Fruit fly (Drosophila melanogaster) whole organism, embryonic: Measurements from ENCODE around the gene CG44303.

Source experiments
- BEAF-32 ChIP-seq: fragments of 200-800 bp; sonication (Bioruptor generic); optimal IDR thresholded peaks from 3 replicates; lab custom pipeline; 2017; ENCODE audit warnings: missing biosample characterization, missing genetic modification characterization, mild to moderate bottlenecking, moderate library complexity, missing genetic modification reagents
- Bgb ChIP-seq: fragments of 200-800 bp; sonication (Bioruptor generic); IDR thresholded peaks from 2 replicates; pipeline ENCODE4 v1.3.6; 2022; ENCODE audit warnings: missing biosample characterization, missing genetic modification characterization; ENCODE audit not compliant: partially characterized antibody
- CG11247 ChIP-seq: fragments of 200-800 bp; sonication (Bioruptor generic); IDR thresholded peaks from 2 replicates; pipeline ENCODE4 v1.3.6; 2022; ENCODE audit warnings: missing biosample characterization, missing genetic modification characterization
- CG12155 ChIP-seq: fragments of 200-800 bp; sonication (Bioruptor generic); optimal IDR thresholded peaks from 3 replicates; lab custom pipeline; 2016; ENCODE audit warnings: missing biosample characterization, missing genetic modification characterization
- CG12236 ChIP-seq: fragments of 200-800 bp; sonication (Bioruptor generic); optimal IDR thresholded peaks from 2 replicates; lab custom pipeline; 2016; ENCODE audit warnings: missing biosample characterization, missing genetic modification characterization
- CG13775 ChIP-seq: fragments of 200-800 bp; sonication (Bioruptor generic); optimal IDR thresholded peaks from 3 replicates; lab custom pipeline; 2017; ENCODE audit warnings: missing biosample characterization, mild to moderate bottlenecking, missing genetic modification characterization
- CG14860 ChIP-seq: fragments of 200-800 bp; sonication (Bioruptor generic); IDR thresholded peaks from 3 replicates; pipeline ENCODE4 v1.3.6; 2022; ENCODE audit warnings: missing biosample characterization, missing genetic modification characterization; ENCODE audit not compliant: partially characterized antibody
- CG16815 ChIP-seq: fragments of 200-800 bp; sonication (Bioruptor generic); optimal IDR thresholded peaks from 3 replicates; lab custom pipeline; 2017; ENCODE audit warnings: missing biosample characterization, mild to moderate bottlenecking, missing genetic modification characterization
- CG17829 ChIP-seq: fragments of 200-800 bp; optimal IDR thresholded peaks from 2 replicates; lab custom pipeline; 2019; ENCODE audit warnings: missing biosample characterization, mild to moderate bottlenecking, missing genetic modification characterization, moderate library complexity
- CG30020 ChIP-seq: fragments of 200-800 bp; optimal IDR thresholded peaks from 2 replicates; lab custom pipeline; 2019; ENCODE audit warnings: missing biosample characterization, mild to moderate bottlenecking, missing genetic modification characterization, moderate library complexity
- CG30403 ChIP-seq: fragments of 200-800 bp; sonication (Bioruptor generic); optimal IDR thresholded peaks from 3 replicates; lab custom pipeline; 2016; ENCODE audit warnings: missing biosample characterization, missing genetic modification characterization
- CG3995 ChIP-seq: fragments of 200-800 bp; sonication (Bioruptor generic); optimal IDR thresholded peaks from 3 replicates; lab custom pipeline; 2016; ENCODE audit warnings: missing biosample characterization, missing genetic modification characterization
- CG42726 ChIP-seq: fragments of 200-800 bp; sonication (Bioruptor generic); IDR thresholded peaks from 2 replicates; pipeline ENCODE4 v1.3.6; 2022; ENCODE audit warnings: missing biosample characterization, missing genetic modification characterization; ENCODE audit not compliant: partially characterized antibody
- CG5245 ChIP-seq: fragments of 200-800 bp; sonication (Bioruptor generic); optimal IDR thresholded peaks from 3 replicates; lab custom pipeline; 2016; ENCODE audit warnings: missing biosample characterization, missing genetic modification characterization
- CG6791 ChIP-seq: fragments of 200-800 bp; sonication (Bioruptor generic); IDR thresholded peaks from 3 replicates; pipeline ENCODE4 v1.3.6; 2022; ENCODE audit warnings: missing biosample characterization, missing genetic modification characterization; ENCODE audit not compliant: partially characterized antibody
- CG7963 ChIP-seq: fragments of 200-800 bp; sonication (Bioruptor generic); IDR thresholded peaks from 3 replicates; pipeline ENCODE4 v1.3.6; 2022; ENCODE audit warnings: missing biosample characterization, missing genetic modification characterization; ENCODE audit not compliant: partially characterized antibody
- CG8924 ChIP-seq: fragments of 200-800 bp; optimal IDR thresholded peaks from 3 replicates; lab custom pipeline; 2019; ENCODE audit warnings: missing biosample characterization, mild to moderate bottlenecking, missing genetic modification characterization, moderate library complexity
- CG9609 ChIP-seq: fragments of 200-800 bp; sonication (Bioruptor generic); optimal IDR thresholded peaks from 3 replicates; lab custom pipeline; 2016; ENCODE audit warnings: missing biosample characterization, missing genetic modification characterization
- CG9727 ChIP-seq: fragments of 200-800 bp; sonication (Bioruptor generic); optimal IDR thresholded peaks from 3 replicates; lab custom pipeline; 2017; ENCODE audit warnings: missing biosample characterization, mild to moderate bottlenecking, missing genetic modification characterization
- CG9932 ChIP-seq: fragments of 200-800 bp; sonication (Bioruptor generic); IDR thresholded peaks from 2 replicates; pipeline ENCODE4 v1.3.6; 2022; ENCODE audit warnings: missing biosample characterization, missing genetic modification characterization
- D ChIP-seq, 2 experiments: fragments of 200-800 bp in 1 of 2; fragments of >200 bp in 1 of 2; sonication (Bioruptor generic) in 1 of 2; optimal IDR thresholded peaks; 2 replicates in 1 of 2; 3 replicates in 1 of 2; lab custom pipeline; 2017; ENCODE audit warnings: mild to moderate bottlenecking in 1 of 2, missing biosample characterization in 1 of 2, missing genetic modification characterization in 1 of 2, missing genetic modification reagents in 1 of 2
- E2f1 ChIP-seq: fragments of 200-800 bp; sonication (Bioruptor generic); IDR thresholded peaks from 2 replicates; pipeline ENCODE4 v1.3.6; 2022; ENCODE audit warnings: missing biosample characterization, missing genetic modification characterization
- GATAe ChIP-seq: fragments of 200-800 bp; sonication (Bioruptor generic); conservative IDR thresholded peaks from 2 replicates; pipeline ENCODE4 v1.3.6; 2022; ENCODE audit warnings: missing biosample characterization, missing genetic modification characterization
- HmgZ ChIP-seq: fragments of 200-800 bp; sonication (Bioruptor generic); optimal IDR thresholded peaks from 2 replicates; lab custom pipeline; 2018; ENCODE audit warnings: missing biosample characterization, mild to moderate bottlenecking, missing genetic modification characterization
- Lhr ChIP-seq: fragments of 200-800 bp; sonication (Bioruptor generic); optimal IDR thresholded peaks from 3 replicates; lab custom pipeline; 2017; ENCODE audit warnings: mild to moderate bottlenecking, missing biosample characterization, missing genetic modification reagents, missing genetic modification characterization
- Meics ChIP-seq: fragments of 200-800 bp; sonication (Bioruptor generic); optimal IDR thresholded peaks from 2 replicates; lab custom pipeline; 2017; ENCODE audit warnings: missing biosample characterization, mild to moderate bottlenecking, missing genetic modification characterization
- NK7.1 ChIP-seq: fragments of 200-800 bp; sonication (Bioruptor generic); optimal IDR thresholded peaks from 3 replicates; lab custom pipeline; 2016; ENCODE audit warnings: missing biosample characterization, missing genetic modification characterization
- Nf-YC ChIP-seq: fragments of 200-800 bp; optimal IDR thresholded peaks from 3 replicates; lab custom pipeline; 2019; ENCODE audit warnings: missing biosample characterization, mild to moderate bottlenecking, missing genetic modification characterization, moderate library complexity
- Sry-δ ChIP-seq: fragments of 200-800 bp; sonication (Bioruptor generic); optimal IDR thresholded peaks from 2 replicates; lab custom pipeline; 2016; ENCODE audit warnings: missing biosample characterization, missing genetic modification characterization
- Trl ChIP-seq, 3 experiments: fragments of >200 bp in 2 of 3; fragments of 200-800 bp in 1 of 3; sonication (Bioruptor generic) in 1 of 3; optimal IDR thresholded peaks; 2 replicates in 1 of 3; 3 replicates in 2 of 3; lab custom pipeline; 2016 to 2017; ENCODE audit warnings: missing biosample characterization in 1 of 3, missing genetic modification characterization in 1 of 3
- Xbp1 ChIP-seq: fragments of 200-800 bp; sonication (Bioruptor generic); optimal IDR thresholded peaks from 3 replicates; lab custom pipeline; 2016; ENCODE audit warnings: missing biosample characterization, mild to moderate bottlenecking, missing genetic modification characterization
- Xrp1 ChIP-seq: fragments of 200-800 bp; sonication (Bioruptor generic); IDR thresholded peaks from 2 replicates; pipeline ENCODE4 v1.3.6; 2022; ENCODE audit warnings: missing biosample characterization, missing genetic modification characterization
- bigmax ChIP-seq: fragments of 200-800 bp; sonication (Bioruptor generic); optimal IDR thresholded peaks from 2 replicates; lab custom pipeline; 2018; ENCODE audit warnings: missing biosample characterization, mild to moderate bottlenecking, missing genetic modification characterization
- cato ChIP-seq: fragments of 200-800 bp; sonication (Bioruptor generic); optimal IDR thresholded peaks from 2 replicates; lab custom pipeline; 2016; ENCODE audit warnings: missing biosample characterization, missing genetic modification characterization, borderline replicate concordance
- crc ChIP-seq: fragments of 200-800 bp; sonication (Bioruptor generic); optimal IDR thresholded peaks from 2 replicates; lab custom pipeline; 2016; ENCODE audit warnings: missing biosample characterization, missing genetic modification characterization
- cwo ChIP-seq: fragments of 200-800 bp; sonication (Bioruptor generic); optimal IDR thresholded peaks from 3 replicates; lab custom pipeline; 2017; ENCODE audit warnings: missing biosample characterization, missing genetic modification characterization, mild to moderate bottlenecking, moderate library complexity, missing genetic modification reagents
- esg ChIP-seq: fragments of 200-800 bp; sonication (Bioruptor generic); conservative IDR thresholded peaks from 2 replicates; pipeline ENCODE4 v1.3.6; 2022; ENCODE audit warnings: missing biosample characterization, missing genetic modification characterization
- ewg ChIP-seq: fragments of 200-800 bp; sonication (Bioruptor generic); optimal IDR thresholded peaks from 3 replicates; lab custom pipeline; 2017; ENCODE audit warnings: mild to moderate bottlenecking, missing biosample characterization, missing genetic modification reagents, missing genetic modification characterization
- fd102C ChIP-seq: fragments of 200-800 bp; sonication (Bioruptor generic); optimal IDR thresholded peaks from 2 replicates; lab custom pipeline; 2018; ENCODE audit warnings: missing biosample characterization, mild to moderate bottlenecking, missing genetic modification characterization, moderate library complexity
- grn ChIP-seq: fragments of 200-800 bp; sonication (Bioruptor generic); optimal IDR thresholded peaks from 3 replicates; lab custom pipeline; 2017; ENCODE audit warnings: missing biosample characterization, missing genetic modification characterization
- gsb-n ChIP-seq: fragments of 200-800 bp; sonication (Bioruptor generic); optimal IDR thresholded peaks from 3 replicates; lab custom pipeline; 2018; ENCODE audit warnings: missing biosample characterization, mild to moderate bottlenecking, missing genetic modification characterization
- sisA ChIP-seq: fragments of 200-800 bp; sonication (Bioruptor generic); IDR thresholded peaks from 2 replicates; pipeline ENCODE4 v1.3.6; 2022; ENCODE audit warnings: missing biosample characterization, missing genetic modification characterization
- sob ChIP-seq: fragments of 200-800 bp; sonication (Bioruptor generic); IDR thresholded peaks from 2 replicates; pipeline ENCODE4 v1.3.6; 2022; ENCODE audit warnings: missing biosample characterization, missing genetic modification characterization
- tna ChIP-seq: fragments of 200-800 bp; sonication (Bioruptor generic); IDR thresholded peaks from 2 replicates; pipeline ENCODE4 v1.3.6; 2022; ENCODE audit warnings: missing biosample characterization, missing genetic modification characterization; ENCODE audit not compliant: partially characterized antibody
- twi ChIP-seq: fragments of 200-800 bp; optimal IDR thresholded peaks from 2 replicates; lab custom pipeline; 2019; ENCODE audit warnings: missing biosample characterization, mild to moderate bottlenecking, missing genetic modification characterization, moderate library complexity
- vvl ChIP-seq: fragments of 200-800 bp; sonication (Bioruptor generic); IDR thresholded peaks from 2 replicates; pipeline ENCODE4 v1.3.6; 2022; ENCODE audit warnings: missing biosample characterization, missing genetic modification characterization
- zen2 ChIP-seq: fragments of 200-800 bp; sonication (Bioruptor generic); IDR thresholded peaks from 3 replicates; pipeline ENCODE4 v1.3.6; 2022; ENCODE audit warnings: missing biosample characterization, missing genetic modification characterization; ENCODE audit not compliant: partially characterized antibody

The CG44303 gene

dm6 chrX:6696467-6696866, 9.2 kb upstream of the CG44303 start (continued):
- no peak for TF ChIP-seq tna
- TF ChIP-seq sisA: peak; percentile 25; the same call in 1 of the 2 replicates
- TF ChIP-seq CG8924 (tag; lab: Kevin White, UChicago): peak; percentile 72
- TF ChIP-seq CG12236 (GFP tag; lab: Kevin White, UChicago): no peak
- TF ChIP-seq Xrp1 (GFP tag; lab: Robert Waterston, UW): peak; percentile 67; the same call in 1 of the 2 replicates
- TF ChIP-seq cwo (GFP tag; lab: Kevin White, UChicago): peak; percentile 64
- peak; percentile 28 for TF ChIP-seq CG16815 (GFP tag; lab: Kevin White, UChicago)
- peak; percentile 13 for TF ChIP-seq gsb-n (tag; lab: Kevin White, UChicago)
- peak; percentile 63 for TF ChIP-seq CG9932 (GFP tag; lab: Robert Waterston, UW)

dm6 chrX:6694979-6695388, 7.8 kb upstream of the CG44303 start, which contains the start of gene CG14442:
TSS of gene CG14442 (minus strand) at chrX:6695007.
- peak; percentile 64 for TF ChIP-seq CG30403 (GFP tag; lab: Kevin White, UChicago)
- TF ChIP-seq GATAe (GFP tag; lab: Robert Waterston, UW): no peak
- TF ChIP-seq vvl (GFP tag; lab: Robert Waterston, UW): 0 out of 2 replicates have a peak, but pooled peaks have one; percentile 20
- TF ChIP-seq BEAF-32: peak; percentile 94
- peak; percentile 45 for TF ChIP-seq CG13775 (GFP tag; lab: Kevin White, UChicago)
- TF ChIP-seq Sry-δ (GFP tag; lab: Kevin White, UChicago): peak; percentile 88
- TF ChIP-seq CG11247 (GFP tag; lab: Robert Waterston, UW): no peak
- TF ChIP-seq esg (GFP tag; lab: Robert Waterston, UW): no peak
- no peak for TF ChIP-seq E2f1 (GFP tag; lab: Robert Waterston, UW)
- peak; percentile 31 for TF ChIP-seq Xbp1
- no peak for TF ChIP-seq D (optimal IDR thresholded peaks at IDR 0.05; lab: Kevin White, UChicago)
- no peak for TF ChIP-seq D (GFP tag; optimal IDR thresholded peaks at IDR 0.05; lab: Kevin White, UChicago)
- TF ChIP-seq zen2: peak; percentile 91
- TF ChIP-seq NK7.1 (GFP tag; lab: Kevin White, UChicago): no peak
- TF ChIP-seq CG8924 (tag; lab: Kevin White, UChicago): peak; percentile 29
- 0 out of 2 replicates have a peak, but pooled peaks have one; percentile 29 for TF ChIP-seq sob (GFP tag; lab: Robert Waterston, UW)
- TF ChIP-seq fd102C (GFP tag; lab: Kevin White, UChicago): no peak
- TF ChIP-seq Trl (optimal IDR thresholded peaks at IDR 0.05; lab: Kevin White, UChicago): no peak
- TF ChIP-seq Trl (GFP tag; optimal IDR thresholded peaks at IDR 0.05; lab: Kevin White, UChicago): peak; percentile 0
- TF ChIP-seq cato (GFP tag; lab: Kevin White, UChicago): no peak
- TF ChIP-seq CG17829 (tag; lab: Kevin White, UChicago): peak; percentile 50
- TF ChIP-seq CG9727 (GFP tag; lab: Kevin White, UChicago): peak; percentile 2
- peak; percentile 68 for TF ChIP-seq gsb-n (tag; lab: Kevin White, UChicago)
- TF ChIP-seq CG14860 (GFP tag; lab: Robert Waterston, UW): peak; percentile 92
- peak; percentile 92 for TF ChIP-seq CG6791 (GFP tag; lab: Robert Waterston, UW)
- TF ChIP-seq Lhr: peak; percentile 52
- no peak for TF ChIP-seq CG12155 (GFP tag; lab: Kevin White, UChicago)
- TF ChIP-seq CG7963 (GFP tag; lab: Robert Waterston, UW): peak; percentile 87
- TF ChIP-seq twi (tag; lab: Kevin White, UChicago): no peak
- TF ChIP-seq CG9609: peak; percentile 14
- TF ChIP-seq Meics (GFP tag; lab: Kevin White, UChicago): peak; percentile 11
- no peak for TF ChIP-seq grn
- peak; percentile 4 for TF ChIP-seq crc
- TF ChIP-seq CG3995 (GFP tag; lab: Kevin White, UChicago): peak; percentile 45
- TF ChIP-seq CG42726 (GFP tag; lab: Robert Waterston, UW): peak; percentile 86
- TF ChIP-seq HmgZ: no peak
- no peak for TF ChIP-seq ewg
- no peak for TF ChIP-seq bigmax (GFP tag; lab: Kevin White, UChicago)
- peak; percentile 27 for TF ChIP-seq Nf-YC (tag; lab: Kevin White, UChicago)
- TF ChIP-seq CG5245: no peak
- peak; percentile 93 for TF ChIP-seq Bgb (GFP tag; lab: Robert Waterston, UW)
- TF ChIP-seq CG30020 (tag; lab: Kevin White, UChicago): peak; percentile 56
